Fruit fly (Drosophila melanogaster) whole organism, wandering third instar larva: ENCODE measurements around the gene CG15385.

Experiments
- Dfd ChIP-seq: fragments of >200 bp; optimal IDR thresholded peaks from 2 replicates; lab custom pipeline; 2017; ENCODE audit warnings: missing biosample characterization, missing genetic modification characterization
- Hr78 ChIP-seq: fragments of >200 bp; optimal IDR thresholded peaks from 2 replicates; lab custom pipeline; 2017; ENCODE audit warnings: missing biosample characterization, missing genetic modification characterization
- Mio ChIP-seq: sonication (Bioruptor generic); optimal IDR thresholded peaks from 2 replicates; lab custom pipeline; 2016; ENCODE audit warnings: missing biosample characterization, missing genetic modification characterization
- Myc ChIP-seq: fragments of >200 bp; optimal IDR thresholded peaks from 2 replicates; lab custom pipeline; 2017
- OdsH ChIP-seq: fragments of 200-800 bp; sonication (Bioruptor generic); optimal IDR thresholded peaks from 2 replicates; lab custom pipeline; 2016; ENCODE audit warnings: missing biosample characterization, mild to moderate bottlenecking, missing genetic modification characterization
- br ChIP-seq: fragments of 200-800 bp; sonication (Bioruptor generic); optimal IDR thresholded peaks from 2 replicates; lab custom pipeline; 2016; ENCODE audit warnings: missing biosample characterization, missing genetic modification characterization
- dl ChIP-seq, 2 experiments: fragments of 175-275, 200-275 bp in 1 of 2; fragments of 200-275 bp in 1 of 2; sonication (Bioruptor generic); optimal IDR thresholded peaks; lab custom pipeline; 2018; ENCODE audit warnings: mild to moderate bottlenecking in 2 of 2, missing biosample characterization in 2 of 2, missing genetic modification characterization in 2 of 2, moderate library complexity in 2 of 2; ENCODE audit not compliant: partially characterized antibody in 2 of 2, insufficient read depth in 1 of 2
- dmrt93B ChIP-seq: fragments of 200-800 bp; sonication (Bioruptor generic); optimal IDR thresholded peaks from 2 replicates; lab custom pipeline; 2018; ENCODE audit warnings: missing biosample characterization, mild to moderate bottlenecking, missing genetic modification characterization
- foxo ChIP-seq, 2 experiments: fragments of 200-800 bp; sonication (Bioruptor generic); optimal IDR thresholded peaks; 2 replicates in 1 of 2; 3 replicates in 1 of 2; lab custom pipeline; 2016 to 2017; ENCODE audit warnings: missing biosample characterization in 2 of 2, missing genetic modification characterization in 2 of 2
- h ChIP-seq: fragments of 200-800 bp; sonication (Bioruptor generic); optimal IDR thresholded peaks from 3 replicates; lab custom pipeline; 2016; ENCODE audit warnings: missing biosample characterization, mild to moderate bottlenecking, missing genetic modification characterization
- jim ChIP-seq: fragments of 175-275, 200-325 bp; sonication (Bioruptor generic); optimal IDR thresholded peaks from 2 replicates; lab custom pipeline; 2016; ENCODE audit warnings: missing biosample characterization, mild to moderate bottlenecking, missing genetic modification characterization
- psq ChIP-seq: fragments of 200-800 bp; sonication (Bioruptor generic); optimal IDR thresholded peaks from 3 replicates; lab custom pipeline; 2017; ENCODE audit warnings: missing biosample characterization, mild to moderate bottlenecking, missing genetic modification characterization, moderate library complexity
- sv ChIP-seq: fragments of 200-800 bp; sonication (Bioruptor generic); optimal IDR thresholded peaks from 3 replicates; lab custom pipeline; 2016; ENCODE audit warnings: missing biosample characterization, missing genetic modification characterization

DNA sequence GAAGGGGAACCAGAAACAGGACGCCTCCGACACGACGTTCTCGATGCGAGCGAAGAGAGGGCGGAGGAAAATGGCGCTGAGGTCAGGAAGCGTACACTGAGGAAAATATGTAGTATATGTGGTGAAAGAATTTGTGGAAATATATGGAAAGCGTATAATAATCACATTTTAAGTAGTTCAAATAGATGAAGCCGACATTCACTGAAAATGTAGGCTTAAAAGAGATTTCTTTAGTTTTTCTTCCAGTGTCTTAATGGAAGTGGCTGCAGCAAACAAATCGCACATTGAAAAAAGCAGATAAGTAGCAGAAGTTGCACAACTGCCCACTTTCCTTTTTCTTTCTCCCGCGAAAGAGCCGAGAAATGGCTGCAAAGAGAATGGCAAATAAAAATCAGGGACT lies 37.2 kb upstream of the CG15385 start:
- no peak for TF ChIP-seq OdsH
- TF ChIP-seq dl (GFP tag; optimal IDR thresholded peaks at IDR 0.05; lab: Kevin White, UChicago; ENCODE audit: insufficient read depth in 1 of 2, partially characterized antibody in 2 of 2), result no peak
- no peak for TF ChIP-seq Mio (GFP tag; lab: Kevin White, UChicago)
- no peak for TF ChIP-seq h (GFP tag; lab: Kevin White, UChicago)
- TF ChIP-seq Myc (lab: Kevin White, UChicago), result no peak
- TF ChIP-seq Hr78 (GFP tag; lab: Kevin White, UChicago), result no peak
- TF ChIP-seq dmrt93B (GFP tag; lab: Kevin White, UChicago), result no peak
- TF ChIP-seq jim (GFP tag; lab: Kevin White, UChicago), result no peak
- TF ChIP-seq sv (GFP tag; lab: Kevin White, UChicago), result no peak
- no peak for TF ChIP-seq Dfd
- TF ChIP-seq psq (GFP tag; lab: Kevin White, UChicago), result no peak
- no peak for TF ChIP-seq foxo (GFP tag; optimal IDR thresholded peaks at IDR 0.05; lab: Kevin White, UChicago)
- TF ChIP-seq br (GFP tag; lab: Kevin White, UChicago), result no peak
